Fruit fly (Drosophila melanogaster) whole organism, embryonic: ENCODE measurements around the gene senju.
A peak's percentile ranks its signal among the peaks of the same experiment; 100 is the strongest.

Experiments used
- CG1024 ChIP-seq: fragments of 200-800 bp; sonication (Bioruptor generic); IDR thresholded peaks from 2 replicates; pipeline ENCODE4 v1.3.6; 2022; ENCODE audit warnings: missing biosample characterization, missing genetic modification characterization
- CG10366 ChIP-seq: fragments of 200-800 bp; sonication (Bioruptor generic); IDR thresholded peaks from 2 replicates; pipeline ENCODE4 v1.3.6; 2022; ENCODE audit warnings: missing biosample characterization, missing genetic modification characterization
- CG10654 ChIP-seq: fragments of 200-800 bp; sonication (Bioruptor generic); optimal IDR thresholded peaks from 2 replicates; lab custom pipeline; 2016; ENCODE audit warnings: missing biosample characterization, missing genetic modification characterization
- CG11504 ChIP-seq: fragments of 200-800 bp; sonication (Bioruptor generic); optimal IDR thresholded peaks from 3 replicates; lab custom pipeline; 2019; ENCODE audit warnings: missing biosample characterization, mild to moderate bottlenecking, missing genetic modification characterization, moderate library complexity
- CG12942 ChIP-seq: fragments of 200-800 bp; sonication (Bioruptor generic); optimal IDR thresholded peaks from 3 replicates; lab custom pipeline; 2016; ENCODE audit warnings: missing biosample characterization, missing genetic modification characterization
- CG13894 ChIP-seq: fragments of 200-800 bp; sonication (Bioruptor generic); optimal IDR thresholded peaks from 3 replicates; lab custom pipeline; 2018; ENCODE audit warnings: missing biosample characterization, mild to moderate bottlenecking, missing genetic modification characterization, moderate library complexity
- CG1603 ChIP-seq: fragments of 200-800 bp; sonication (Bioruptor generic); optimal IDR thresholded peaks from 2 replicates; lab custom pipeline; 2019; ENCODE audit warnings: missing biosample characterization, mild to moderate bottlenecking, missing genetic modification characterization, moderate library complexity
- CG16813 ChIP-seq: fragments of 200-800 bp; sonication (Bioruptor generic); IDR thresholded peaks from 3 replicates; pipeline ENCODE4 v1.3.6; 2022; ENCODE audit warnings: missing biosample characterization, missing genetic modification characterization; ENCODE audit not compliant: partially characterized antibody
- CG2202 ChIP-seq: fragments of 200-800 bp; sonication (Bioruptor generic); optimal IDR thresholded peaks from 2 replicates; lab custom pipeline; 2018; ENCODE audit warnings: missing biosample characterization, mild to moderate bottlenecking, missing genetic modification characterization
- CG30020 ChIP-seq: fragments of 200-800 bp; optimal IDR thresholded peaks from 2 replicates; lab custom pipeline; 2019; ENCODE audit warnings: missing biosample characterization, mild to moderate bottlenecking, missing genetic modification characterization, moderate library complexity
- CG3847 ChIP-seq: fragments of 200-800 bp; sonication (Bioruptor generic); IDR thresholded peaks from 2 replicates; pipeline ENCODE4 v1.3.6; 2022; ENCODE audit warnings: missing biosample characterization, missing genetic modification characterization
- CG4328 ChIP-seq: fragments of 200-800 bp; sonication (Bioruptor generic); optimal IDR thresholded peaks from 3 replicates; lab custom pipeline; 2017; ENCODE audit warnings: missing biosample characterization, missing genetic modification reagents, missing genetic modification characterization
- CG4360 ChIP-seq: fragments of 200-800 bp; sonication (Bioruptor generic); IDR thresholded peaks from 2 replicates; pipeline ENCODE4 v1.3.6; 2022; ENCODE audit warnings: missing biosample characterization, missing genetic modification characterization
- CG5180 ChIP-seq: fragments of 200-800 bp; sonication (Bioruptor generic); optimal IDR thresholded peaks from 3 replicates; lab custom pipeline; 2017; ENCODE audit warnings: missing biosample characterization, missing genetic modification characterization, mild to moderate bottlenecking, moderate library complexity, missing genetic modification reagents
- CG9727 ChIP-seq: fragments of 200-800 bp; sonication (Bioruptor generic); optimal IDR thresholded peaks from 3 replicates; lab custom pipeline; 2017; ENCODE audit warnings: missing biosample characterization, mild to moderate bottlenecking, missing genetic modification characterization
- CG9797 ChIP-seq: fragments of 200-800 bp; sonication (Bioruptor generic); optimal IDR thresholded peaks from 3 replicates; lab custom pipeline; 2018; ENCODE audit warnings: missing biosample characterization, mild to moderate bottlenecking, missing genetic modification characterization
- CG9932 ChIP-seq: fragments of 200-800 bp; sonication (Bioruptor generic); IDR thresholded peaks from 2 replicates; pipeline ENCODE4 v1.3.6; 2022; ENCODE audit warnings: missing biosample characterization, missing genetic modification characterization
- CHES-1-like ChIP-seq: fragments of 200-800 bp; sonication (Bioruptor generic); optimal IDR thresholded peaks from 2 replicates; lab custom pipeline; 2016; ENCODE audit warnings: missing biosample characterization, missing genetic modification characterization
- ERR ChIP-seq: fragments of 200-800 bp; sonication (Bioruptor generic); optimal IDR thresholded peaks from 2 replicates; lab custom pipeline; 2016; ENCODE audit warnings: missing biosample characterization, missing genetic modification characterization
- Lhr ChIP-seq: fragments of 200-800 bp; sonication (Bioruptor generic); optimal IDR thresholded peaks from 3 replicates; lab custom pipeline; 2017; ENCODE audit warnings: mild to moderate bottlenecking, missing biosample characterization, missing genetic modification reagents, missing genetic modification characterization
- Max ChIP-seq: fragments of 200-800 bp; sonication (Bioruptor generic); optimal IDR thresholded peaks from 2 replicates; lab custom pipeline; 2016; ENCODE audit warnings: missing biosample characterization, mild to moderate bottlenecking, missing genetic modification characterization
- Med ChIP-seq: fragments of 200-800 bp; sonication (Bioruptor generic); peaks from one replicate; lab custom pipeline; 2016; ENCODE audit warnings: missing biosample characterization, missing genetic modification characterization, mild to moderate bottlenecking, inconsistent platforms, moderate library complexity
- Neu2 ChIP-seq: fragments of 200-800 bp; sonication (Bioruptor generic); optimal IDR thresholded peaks from 3 replicates; lab custom pipeline; 2016; ENCODE audit warnings: missing biosample characterization, missing genetic modification characterization, borderline replicate concordance
- Opbp ChIP-seq: fragments of 200-800 bp; sonication (Bioruptor generic); IDR thresholded peaks from 3 replicates; pipeline ENCODE4 v1.3.6; 2022; ENCODE audit warnings: missing biosample characterization, missing genetic modification characterization; ENCODE audit not compliant: partially characterized antibody
- Sry-δ ChIP-seq: fragments of 200-800 bp; sonication (Bioruptor generic); optimal IDR thresholded peaks from 2 replicates; lab custom pipeline; 2016; ENCODE audit warnings: missing biosample characterization, missing genetic modification characterization
- Xrp1 ChIP-seq: fragments of 200-800 bp; sonication (Bioruptor generic); IDR thresholded peaks from 2 replicates; pipeline ENCODE4 v1.3.6; 2022; ENCODE audit warnings: missing biosample characterization, missing genetic modification characterization
- abd-A ChIP-seq: fragments of 200-800 bp; sonication (Bioruptor generic); optimal IDR thresholded peaks from 3 replicates; lab custom pipeline; 2019; ENCODE audit warnings: missing biosample characterization, mild to moderate bottlenecking, missing genetic modification characterization, moderate library complexity
- cg ChIP-seq: fragments of 200-800 bp; sonication (Bioruptor generic); optimal IDR thresholded peaks from 3 replicates; lab custom pipeline; 2019; ENCODE audit warnings: missing biosample characterization, mild to moderate bottlenecking, missing genetic modification characterization, moderate library complexity
- chinmo ChIP-seq: fragments of 200-800 bp; sonication (Bioruptor generic); IDR thresholded peaks from 4 replicates; pipeline ENCODE4 v1.3.6; 2022; ENCODE audit warnings: missing biosample characterization, missing genetic modification characterization; ENCODE audit not compliant: partially characterized antibody
- ci ChIP-seq: fragments of 200-800 bp; sonication (Bioruptor generic); IDR thresholded peaks from 3 replicates; pipeline ENCODE4 v1.3.6; 2022; ENCODE audit warnings: missing biosample characterization, missing genetic modification characterization
- dmrt11E ChIP-seq: fragments of 200-800 bp; sonication (Bioruptor generic); optimal IDR thresholded peaks from 3 replicates; lab custom pipeline; 2018; ENCODE audit warnings: missing biosample characterization, mild to moderate bottlenecking, missing genetic modification characterization, moderate library complexity
- ewg ChIP-seq: fragments of 200-800 bp; sonication (Bioruptor generic); optimal IDR thresholded peaks from 3 replicates; lab custom pipeline; 2017; ENCODE audit warnings: mild to moderate bottlenecking, missing biosample characterization, missing genetic modification reagents, missing genetic modification characterization
- h ChIP-seq: fragments of >200 bp; optimal IDR thresholded peaks from 2 replicates; lab custom pipeline; 2017
- hkb ChIP-seq, 2 experiments: fragments of 200-800 bp in 1 of 2; fragments of >200 bp in 1 of 2; sonication (Bioruptor generic) in 1 of 2; IDR thresholded peaks in 1 of 2; optimal IDR thresholded peaks in 1 of 2; 2 replicates each; pipeline versions ENCODE4 v1.3.6 to Lab custom; 2017 to 2022; ENCODE audit warnings: missing biosample characterization in 1 of 2, missing genetic modification characterization in 1 of 2
- klu ChIP-seq: fragments of 200-800 bp; sonication (Bioruptor generic); IDR thresholded peaks from 2 replicates; pipeline ENCODE4 v1.3.6; 2022; ENCODE audit warnings: missing biosample characterization, missing genetic modification characterization
- knrl ChIP-seq: fragments of 200-800 bp; sonication (Bioruptor generic); IDR thresholded peaks from 3 replicates; pipeline ENCODE4 v1.3.6; 2022; ENCODE audit warnings: missing biosample characterization, missing genetic modification characterization; ENCODE audit not compliant: partially characterized antibody
- lab ChIP-seq: fragments of 200-800 bp; sonication (Bioruptor generic); optimal IDR thresholded peaks from 3 replicates; lab custom pipeline; 2017; ENCODE audit warnings: missing biosample characterization, missing genetic modification characterization, mild to moderate bottlenecking, moderate library complexity, missing genetic modification reagents
- mam ChIP-seq: fragments of 200-800 bp; sonication (Bioruptor generic); optimal IDR thresholded peaks from 3 replicates; lab custom pipeline; 2016; ENCODE audit warnings: missing biosample characterization, missing genetic modification characterization
- pfk ChIP-seq: fragments of 200-800 bp; sonication (Bioruptor generic); optimal IDR thresholded peaks from 2 replicates; lab custom pipeline; 2018; ENCODE audit warnings: missing biosample characterization, mild to moderate bottlenecking, missing genetic modification characterization, moderate library complexity
- pzg ChIP-seq: fragments of 200-800 bp; sonication (Bioruptor generic); optimal IDR thresholded peaks from 3 replicates; lab custom pipeline; 2018; ENCODE audit warnings: missing biosample characterization, mild to moderate bottlenecking, missing genetic modification characterization, moderate library complexity
- schlank ChIP-seq: fragments of 200-800 bp; sonication (Bioruptor generic); optimal IDR thresholded peaks from 2 replicates; lab custom pipeline; 2018; ENCODE audit warnings: missing biosample characterization, mild to moderate bottlenecking, missing genetic modification characterization
- seq ChIP-seq: fragments of 200-800 bp; sonication (Bioruptor generic); IDR thresholded peaks from 2 replicates; pipeline ENCODE4 v1.3.6; 2022; ENCODE audit warnings: missing biosample characterization, missing genetic modification characterization
- sima ChIP-seq: fragments of 200-800 bp; sonication (Bioruptor generic); optimal IDR thresholded peaks from 2 replicates; lab custom pipeline; 2016; ENCODE audit warnings: missing biosample characterization, missing genetic modification characterization
- ssp ChIP-seq: fragments of 200-800 bp; sonication (Bioruptor generic); IDR thresholded peaks from 2 replicates; pipeline ENCODE4 v1.3.6; 2022; ENCODE audit warnings: missing biosample characterization, missing genetic modification characterization
- stwl ChIP-seq: fragments of 200-800 bp; sonication (Bioruptor generic); optimal IDR thresholded peaks from 3 replicates; lab custom pipeline; 2018; ENCODE audit warnings: missing biosample characterization, mild to moderate bottlenecking, missing genetic modification characterization, moderate library complexity
- tll ChIP-seq, 2 experiments: fragments of 200-800 bp in 1 of 2; fragments of >200 bp in 1 of 2; sonication (Bioruptor generic) in 1 of 2; optimal IDR thresholded peaks; 2 replicates each; lab custom pipeline; 2017 to 2019; ENCODE audit warnings: missing biosample characterization in 2 of 2, missing genetic modification characterization in 2 of 2, mild to moderate bottlenecking in 1 of 2, moderate library complexity in 1 of 2
- wor ChIP-seq: fragments of 200-800 bp; sonication (Bioruptor generic); IDR thresholded peaks from 2 replicates; pipeline ENCODE4 v1.3.6; 2022; ENCODE audit warnings: missing biosample characterization, missing genetic modification characterization

The senju gene

DNA sequence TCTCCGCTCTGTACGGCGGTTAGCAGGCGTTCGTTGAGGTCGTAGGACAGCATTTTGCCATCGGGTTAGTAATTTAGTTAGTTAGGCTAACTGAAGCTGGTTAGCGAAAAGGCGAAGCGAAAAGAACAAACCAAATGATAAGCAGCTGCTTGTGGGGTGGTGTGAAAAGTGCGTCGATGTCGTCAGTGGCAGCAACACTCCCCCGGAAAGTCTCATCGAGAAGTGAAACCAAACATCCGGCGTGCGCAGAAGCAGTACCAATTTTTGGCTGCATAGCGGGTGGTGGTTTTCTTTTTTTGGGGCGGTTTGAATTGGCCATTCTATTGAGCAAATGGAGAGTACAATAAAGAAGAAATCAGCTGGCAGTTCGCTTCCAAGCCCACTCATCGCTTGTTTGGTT, 1.8 kb upstream of the senju start, which contains the start of gene CG9121 (continued):
- TF ChIP-seq CG10654 (GFP tag; lab: Kevin White, UChicago), result no peak
- TF ChIP-seq hkb (optimal IDR thresholded peaks at IDR 0.05; lab: Kevin White, UChicago), result no peak
- TF ChIP-seq hkb (GFP tag; IDR thresholded peaks at IDR 0.05; lab: Robert Waterston, UW), result no peak
- no peak for TF ChIP-seq Opbp (GFP tag; lab: Robert Waterston, UW)
- TF ChIP-seq CHES-1-like, result no peak
- TF ChIP-seq chinmo (GFP tag; lab: Robert Waterston, UW), result peak; percentile 71; the same call in 1 of the 4 replicates
- TF ChIP-seq sima (GFP tag; lab: Kevin White, UChicago), result no peak
- TF ChIP-seq CG9797 (GFP tag; lab: Kevin White, UChicago), result no peak
- TF ChIP-seq seq (GFP tag; lab: Robert Waterston, UW), result peak; percentile 64; the same call in 1 of the 2 replicates
- no peak for TF ChIP-seq ci (GFP tag; lab: Robert Waterston, UW)
- TF ChIP-seq klu (GFP tag; lab: Robert Waterston, UW), result no peak
- TF ChIP-seq wor, result no peak
- TF ChIP-seq tll (GFP tag; optimal IDR thresholded peaks at IDR 0.05; lab: Kevin White, UChicago), result no peak
- peak; percentile 7 for TF ChIP-seq pzg (GFP tag; lab: Kevin White, UChicago)
- TF ChIP-seq ERR (GFP tag; lab: Kevin White, UChicago), result no peak
- no peak for TF ChIP-seq CG1024
- TF ChIP-seq cg, result no peak
- TF ChIP-seq CG4360 (GFP tag; lab: Robert Waterston, UW), result no peak
- no peak for TF ChIP-seq pfk (GFP tag; lab: Kevin White, UChicago)
- TF ChIP-seq knrl (GFP tag; lab: Robert Waterston, UW), result no peak
- TF ChIP-seq stwl (tag; lab: Kevin White, UChicago), result no peak
- TF ChIP-seq Med (GFP tag; lab: Kevin White, UChicago), result peak; percentile 9
- no peak for TF ChIP-seq CG10366 (GFP tag; lab: Robert Waterston, UW)
- no peak for TF ChIP-seq schlank
- peak; percentile 91 for TF ChIP-seq ewg (GFP tag; lab: Kevin White, UChicago)
- TF ChIP-seq abd-A (tag; lab: Kevin White, UChicago), result peak; percentile 67
- no peak for TF ChIP-seq mam (GFP tag; lab: Kevin White, UChicago)
- TF ChIP-seq, all 482 proteins: peak for 9

DNA sequence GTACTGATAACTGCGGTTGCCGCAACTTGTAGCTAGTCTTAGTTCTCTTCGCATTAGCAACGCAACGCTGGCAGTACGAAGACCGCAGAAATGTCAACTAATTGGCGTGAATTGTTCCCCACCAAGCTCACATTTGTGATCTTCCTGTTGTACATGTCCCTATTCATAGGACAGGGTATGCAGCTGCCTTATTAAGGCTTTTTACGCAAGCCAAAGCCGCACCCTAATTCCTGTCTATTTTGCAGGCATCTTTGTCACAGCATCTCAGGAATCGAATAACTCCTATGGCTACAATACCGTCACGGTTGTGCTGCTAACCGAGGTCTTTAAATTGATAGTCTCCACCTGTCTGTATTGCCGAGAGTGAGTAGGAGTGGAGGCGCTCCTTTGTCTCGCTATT, 351 bp downstream of the senju start, which contains the start of gene eIF3h:
Gene eIF3h, minus strand, starts transcription at position 101 of the 400 bp plus-strand sequence.
- TF ChIP-seq CG11504 (peak; percentile 42), CG2202 (no peak)

DNA sequence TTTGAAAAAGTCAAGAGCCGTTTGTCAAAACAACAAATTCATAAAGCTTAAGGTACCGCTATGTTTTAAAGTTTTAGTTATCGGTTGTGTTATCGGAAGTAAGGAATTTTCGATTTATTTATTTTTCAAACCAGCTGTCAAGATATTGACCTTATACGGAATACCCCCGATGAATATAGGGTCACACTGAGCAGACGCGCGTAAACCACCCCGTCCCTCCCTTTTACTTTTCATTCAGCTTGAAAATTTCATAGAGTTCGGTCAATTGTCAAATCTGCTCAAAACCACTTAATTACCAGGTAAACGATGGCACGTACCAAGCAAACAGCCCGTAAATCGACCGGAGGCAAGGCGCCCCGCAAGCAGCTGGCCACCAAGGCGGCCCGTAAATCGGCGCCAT, 2.3 kb downstream of the senju start, which contains the start of the genes CG14036 and His3.3A:
Gene CG14036, minus strand, starts transcription at position 64 of the 400 bp plus-strand sequence.
Gene His3.3A, plus strand, starts transcription at position 106 of the 400 bp plus-strand sequence.
- TF ChIP-seq CG4328 (GFP tag; lab: Kevin White, UChicago) (no peak), Max (GFP tag; lab: Kevin White, UChicago) (no peak), CG30020 (tag; lab: Kevin White, UChicago) (peak; percentile 92), ssp (peak; percentile 74), Sry-δ (GFP tag; lab: Kevin White, UChicago) (peak; percentile 65), CG3847 (GFP tag; lab: Robert Waterston, UW) (peak; percentile 35; the same call in 1 of the 2 replicates), Lhr (GFP tag; lab: Kevin White, UChicago) (no peak), dmrt11E (tag; lab: Kevin White, UChicago) (peak; percentile 11), CG5180 (GFP tag; lab: Kevin White, UChicago) (no peak), lab (GFP tag; lab: Kevin White, UChicago) (peak; percentile 35), Xrp1 (GFP tag; lab: Robert Waterston, UW) (no peak), h (lab: Kevin White, UChicago) (no peak), CG9932 (peak; percentile 35; the same call in 1 of the 2 replicates), CG13894 (tag; lab: Kevin White, UChicago) (peak; percentile 41), CG9727 (GFP tag; lab: Kevin White, UChicago) (peak; percentile 32), ewg (GFP tag; lab: Kevin White, UChicago) (peak; percentile 40), CG12942 (GFP tag; lab: Kevin White, UChicago) (no peak), Opbp (GFP tag; lab: Robert Waterston, UW) (peak; percentile 63; the same call in 2 of the 3 replicates), CG16813 (peak; percentile 69), CG1603 (peak; percentile 100), Neu2 (GFP tag; lab: Kevin White, UChicago) (no peak), ERR (GFP tag; lab: Kevin White, UChicago) (no peak)
